Fruit fly (Drosophila melanogaster) whole organism, embryonic: ENCODE results near the gene CG15772.

Source experiments
- Adf1 ChIP-seq: fragments of 200-800 bp; sonication (Bioruptor generic); IDR thresholded peaks from 2 replicates; pipeline ENCODE4 v1.3.6; 2022; ENCODE audit warnings: missing biosample characterization, missing genetic modification characterization
- CG1024 ChIP-seq: fragments of 200-800 bp; sonication (Bioruptor generic); IDR thresholded peaks from 2 replicates; pipeline ENCODE4 v1.3.6; 2022; ENCODE audit warnings: missing biosample characterization, missing genetic modification characterization
- CG13296 ChIP-seq: fragments of 200-800 bp; sonication (Bioruptor generic); optimal IDR thresholded peaks from 3 replicates; lab custom pipeline; 2018; ENCODE audit warnings: missing biosample characterization, mild to moderate bottlenecking, missing genetic modification characterization
- CG14050 ChIP-seq: fragments of 200-800 bp; sonication (Bioruptor generic); IDR thresholded peaks from 3 replicates; pipeline ENCODE4 v1.3.6; 2022; ENCODE audit warnings: missing biosample characterization, missing genetic modification characterization
- CG14965 ChIP-seq: fragments of 200-800 bp; sonication (Bioruptor generic); optimal IDR thresholded peaks from 2 replicates; lab custom pipeline; 2016; ENCODE audit warnings: missing biosample characterization, missing genetic modification characterization, borderline replicate concordance
- CG16813 ChIP-seq: fragments of 200-800 bp; sonication (Bioruptor generic); IDR thresholded peaks from 3 replicates; pipeline ENCODE4 v1.3.6; 2022; ENCODE audit warnings: missing biosample characterization, missing genetic modification characterization; ENCODE audit not compliant: partially characterized antibody
- CG16815 ChIP-seq: fragments of 200-800 bp; sonication (Bioruptor generic); optimal IDR thresholded peaks from 3 replicates; lab custom pipeline; 2017; ENCODE audit warnings: missing biosample characterization, mild to moderate bottlenecking, missing genetic modification characterization
- CG1792 ChIP-seq: fragments of 200-800 bp; sonication (Bioruptor generic); optimal IDR thresholded peaks from 2 replicates; lab custom pipeline; 2016; ENCODE audit warnings: missing biosample characterization, missing genetic modification characterization
- CG18599 ChIP-seq: fragments of 200-800 bp; sonication (Bioruptor generic); optimal IDR thresholded peaks from 3 replicates; lab custom pipeline; 2017; ENCODE audit warnings: missing biosample characterization, missing genetic modification characterization, mild to moderate bottlenecking, moderate library complexity, missing genetic modification reagents
- CG18764 ChIP-seq: fragments of 200-800 bp; sonication (Bioruptor generic); optimal IDR thresholded peaks from 3 replicates; lab custom pipeline; 2016; ENCODE audit warnings: missing biosample characterization, missing genetic modification characterization
- CG2678 ChIP-seq: fragments of 200-800 bp; sonication (Bioruptor generic); optimal IDR thresholded peaks from 3 replicates; lab custom pipeline; 2019; ENCODE audit warnings: missing biosample characterization, mild to moderate bottlenecking, missing genetic modification characterization, moderate library complexity
- CG34376 ChIP-seq: fragments of 200-800 bp; sonication (Bioruptor generic); optimal IDR thresholded peaks from 2 replicates; lab custom pipeline; 2018; ENCODE audit warnings: missing biosample characterization, mild to moderate bottlenecking, missing genetic modification characterization
- CG3995 ChIP-seq: fragments of 200-800 bp; sonication (Bioruptor generic); optimal IDR thresholded peaks from 3 replicates; lab custom pipeline; 2016; ENCODE audit warnings: missing biosample characterization, missing genetic modification characterization
- CG6254 ChIP-seq: fragments of 200-800 bp; sonication (Bioruptor generic); optimal IDR thresholded peaks from 3 replicates; lab custom pipeline; 2017; ENCODE audit warnings: mild to moderate bottlenecking, missing biosample characterization, missing genetic modification reagents, missing genetic modification characterization
- CG6272 ChIP-seq: fragments of 200-800 bp; sonication (Bioruptor generic); IDR thresholded peaks from 2 replicates; pipeline ENCODE4 v1.3.6; 2022; ENCODE audit warnings: missing biosample characterization, missing genetic modification characterization
- CG8388 ChIP-seq: fragments of 200-800 bp; sonication (Bioruptor generic); optimal IDR thresholded peaks from 2 replicates; lab custom pipeline; 2019; ENCODE audit warnings: missing biosample characterization, mild to moderate bottlenecking, missing genetic modification characterization, moderate library complexity
- CG8478 ChIP-seq: fragments of >200 bp; optimal IDR thresholded peaks from 2 replicates; lab custom pipeline; 2018
- CG9437 ChIP-seq: fragments of 200-800 bp; sonication (Bioruptor generic); optimal IDR thresholded peaks from 2 replicates; lab custom pipeline; 2018; ENCODE audit warnings: missing biosample characterization, mild to moderate bottlenecking, missing genetic modification characterization
- Nf-YC ChIP-seq: fragments of 200-800 bp; optimal IDR thresholded peaks from 3 replicates; lab custom pipeline; 2019; ENCODE audit warnings: missing biosample characterization, mild to moderate bottlenecking, missing genetic modification characterization, moderate library complexity
- Six4 ChIP-seq: fragments of 200-800 bp; sonication (Bioruptor generic); optimal IDR thresholded peaks from 2 replicates; lab custom pipeline; 2016; ENCODE audit warnings: missing biosample characterization, missing genetic modification characterization
- Sry-δ ChIP-seq: fragments of 200-800 bp; sonication (Bioruptor generic); optimal IDR thresholded peaks from 2 replicates; lab custom pipeline; 2016; ENCODE audit warnings: missing biosample characterization, missing genetic modification characterization
- Taf1 ChIP-seq: fragments of 200-800 bp; sonication (Bioruptor generic); IDR thresholded peaks from 2 replicates; pipeline ENCODE4 v1.3.6; 2022; ENCODE audit warnings: missing biosample characterization, missing genetic modification characterization
- Tbp ChIP-seq: fragments of >200 bp; optimal IDR thresholded peaks from 2 replicates; lab custom pipeline; 2018; ENCODE audit warnings: missing biosample characterization, missing genetic modification characterization
- bowl ChIP-seq: fragments of 200-800 bp; sonication (Bioruptor generic); IDR thresholded peaks from 2 replicates; pipeline ENCODE4 v1.3.6; 2022; ENCODE audit warnings: missing biosample characterization, missing genetic modification characterization
- cas ChIP-seq: fragments of 200-800 bp; sonication (Bioruptor generic); IDR thresholded peaks from 2 replicates; pipeline ENCODE4 v1.3.6; 2022; ENCODE audit warnings: missing biosample characterization, missing genetic modification characterization
- caup ChIP-seq: fragments of 200-800 bp; sonication (Bioruptor generic); optimal IDR thresholded peaks from 3 replicates; lab custom pipeline; 2017; ENCODE audit warnings: missing biosample characterization, mild to moderate bottlenecking, missing genetic modification characterization, moderate library complexity; ENCODE audit not compliant: severe bottlenecking
- cg ChIP-seq: fragments of 200-800 bp; sonication (Bioruptor generic); optimal IDR thresholded peaks from 3 replicates; lab custom pipeline; 2019; ENCODE audit warnings: missing biosample characterization, mild to moderate bottlenecking, missing genetic modification characterization, moderate library complexity
- chm ChIP-seq: fragments of 200-800 bp; sonication (Bioruptor generic); IDR thresholded peaks from 2 replicates; pipeline ENCODE4 v1.3.6; 2022; ENCODE audit warnings: missing biosample characterization, missing genetic modification characterization
- crc ChIP-seq: fragments of 200-800 bp; sonication (Bioruptor generic); optimal IDR thresholded peaks from 2 replicates; lab custom pipeline; 2016; ENCODE audit warnings: missing biosample characterization, missing genetic modification characterization
- eyg ChIP-seq: fragments of 200-800 bp; sonication (Bioruptor generic); optimal IDR thresholded peaks from 3 replicates; lab custom pipeline; 2016; ENCODE audit warnings: missing biosample characterization, missing genetic modification characterization
- ftz-f1 ChIP-seq: fragments of 200-800 bp; sonication (Bioruptor generic); optimal IDR thresholded peaks from 2 replicates; lab custom pipeline; 2016; ENCODE audit warnings: missing biosample characterization, missing genetic modification characterization
- gem ChIP-seq: fragments of 200-800 bp; sonication (Bioruptor generic); optimal IDR thresholded peaks from 2 replicates; lab custom pipeline; 2019; ENCODE audit warnings: missing biosample characterization, mild to moderate bottlenecking, missing genetic modification characterization, moderate library complexity
- gro ChIP-seq: fragments of 200-800 bp; sonication (Bioruptor generic); optimal IDR thresholded peaks from 2 replicates; lab custom pipeline; 2016; ENCODE audit warnings: missing biosample characterization, missing genetic modification characterization
- hb ChIP-seq: fragments of 200-800 bp; sonication (Bioruptor generic); IDR thresholded peaks from 3 replicates; pipeline ENCODE4 v1.3.6; 2022; ENCODE audit warnings: missing biosample characterization, missing genetic modification characterization; ENCODE audit not compliant: partially characterized antibody
- insv ChIP-seq, 2 experiments: fragments of 200-800 bp; sonication (Bioruptor generic); optimal IDR thresholded peaks; 3 replicates each; lab custom pipeline; 2016 to 2018; ENCODE audit warnings: missing biosample characterization in 2 of 2, missing genetic modification characterization in 2 of 2
- kay ChIP-seq: fragments of 200-800 bp; sonication (Bioruptor generic); optimal IDR thresholded peaks from 2 replicates; lab custom pipeline; 2016; ENCODE audit warnings: missing biosample characterization, missing genetic modification characterization
- lab ChIP-seq: fragments of 200-800 bp; sonication (Bioruptor generic); optimal IDR thresholded peaks from 3 replicates; lab custom pipeline; 2017; ENCODE audit warnings: missing biosample characterization, missing genetic modification characterization, mild to moderate bottlenecking, moderate library complexity, missing genetic modification reagents
- luna ChIP-seq: fragments of 200-800 bp; sonication (Bioruptor generic); optimal IDR thresholded peaks from 2 replicates; lab custom pipeline; 2016; ENCODE audit warnings: missing biosample characterization, missing genetic modification characterization
- nau ChIP-seq: fragments of 200-800 bp; sonication (Bioruptor generic); optimal IDR thresholded peaks from 3 replicates; lab custom pipeline; 2017; ENCODE audit warnings: missing biosample characterization, mild to moderate bottlenecking, missing genetic modification characterization, missing genetic modification reagents
- oc ChIP-seq: fragments of 200-800 bp; sonication (Bioruptor generic); optimal IDR thresholded peaks from 2 replicates; lab custom pipeline; 2018; ENCODE audit warnings: missing biosample characterization, mild to moderate bottlenecking, missing genetic modification characterization, moderate library complexity
- otp ChIP-seq: fragments of 200-800 bp; sonication (Bioruptor generic); IDR thresholded peaks from 3 replicates; pipeline ENCODE4, ENCODE4 v1.3.6; 2022; ENCODE audit warnings: missing biosample characterization, missing genetic modification characterization
- pb ChIP-seq: fragments of 200-800 bp; sonication (Bioruptor generic); optimal IDR thresholded peaks from 3 replicates; lab custom pipeline; 2016; ENCODE audit warnings: missing biosample characterization, missing genetic modification characterization
- prd ChIP-seq, 3 experiments: fragments of >200 bp in 2 of 3; fragments of 200-800 bp in 1 of 3; sonication (Bioruptor generic) in 1 of 3; optimal IDR thresholded peaks in 2 of 3; IDR thresholded peaks in 1 of 3; 2 replicates in 2 of 3; 3 replicates in 1 of 3; pipeline versions ENCODE4 v1.3.6 to Lab custom; 2017 to 2022; ENCODE audit warnings: missing biosample characterization in 1 of 3, missing genetic modification characterization in 1 of 3
- row ChIP-seq: fragments of 200-800 bp; sonication (Bioruptor generic); IDR thresholded peaks from 3 replicates; pipeline ENCODE4 v1.3.6; 2022; ENCODE audit warnings: missing biosample characterization, missing genetic modification characterization
- sens-2 ChIP-seq: fragments of 200-800 bp; sonication (Bioruptor generic); IDR thresholded peaks from 2 replicates; pipeline ENCODE4 v1.3.6; 2022; ENCODE audit warnings: missing biosample characterization, missing genetic modification characterization
- slou ChIP-seq: fragments of 200-800 bp; sonication (Bioruptor generic); optimal IDR thresholded peaks from 3 replicates; lab custom pipeline; 2016; ENCODE audit warnings: missing biosample characterization, missing genetic modification characterization
- ttk ChIP-seq: fragments of 200-800 bp; sonication (Bioruptor generic); IDR thresholded peaks from 2 replicates; pipeline ENCODE4 v2.1.2; 2022; ENCODE audit warnings: missing biosample characterization, missing genetic modification characterization
- vfl ChIP-seq: fragments of 200-800 bp; sonication (Bioruptor generic); optimal IDR thresholded peaks from 2 replicates; lab custom pipeline; 2016; ENCODE audit warnings: missing biosample characterization, missing genetic modification characterization

Gene CG15772

DNA sequence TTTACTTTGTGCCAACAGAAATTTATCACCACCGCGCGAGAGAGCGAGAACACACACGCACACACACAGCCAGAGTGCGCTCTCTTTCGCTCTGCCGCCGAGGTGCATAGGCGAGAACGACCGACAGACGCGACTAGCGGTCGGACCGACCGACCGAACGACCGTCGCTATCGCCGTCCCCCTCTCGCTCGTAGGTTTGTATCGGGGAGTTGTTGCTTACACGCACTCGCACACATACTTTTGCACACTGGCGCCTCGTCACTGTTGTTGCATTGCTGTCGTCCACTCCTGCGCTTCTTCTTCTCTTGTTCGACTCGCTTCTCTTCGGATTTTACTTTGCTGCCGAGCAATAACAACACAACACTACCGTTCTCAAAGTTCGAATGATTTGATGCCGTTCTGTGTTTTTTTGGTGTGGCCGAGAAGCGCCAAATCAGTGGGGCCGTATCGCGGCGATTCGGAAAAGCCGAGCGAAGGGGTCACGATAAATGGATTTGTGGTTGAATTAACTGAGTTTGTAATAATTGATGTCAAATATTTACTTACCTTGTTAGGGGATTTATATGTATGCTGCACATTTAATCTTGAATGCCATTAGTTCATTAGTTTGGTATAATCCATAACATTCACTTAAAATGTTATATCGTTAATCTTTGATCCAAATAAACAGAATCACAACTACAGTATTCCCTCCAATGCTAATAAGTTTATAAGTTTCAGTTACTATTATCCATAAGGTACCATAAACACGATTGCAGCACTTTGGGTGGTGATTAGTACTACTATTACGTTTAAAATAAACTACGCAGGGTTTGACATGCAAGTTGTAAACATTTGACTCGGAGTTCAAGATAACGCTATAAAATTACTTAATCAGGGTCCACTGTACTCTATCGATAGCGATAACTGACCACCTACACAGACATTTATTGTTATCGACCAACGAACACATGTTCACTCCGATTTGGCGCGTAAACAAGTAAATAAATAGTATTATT is 4.9 kb upstream of the CG15772 start, which contains the start of the genes IntS6 and Rtel1 (continued):
- TF ChIP-seq CG18599 (peak; percentile 90), CG16813 (GFP tag; lab: Robert Waterston, UW) (no peak; the same call in 2 of the 3 replicates), slou (GFP tag; lab: Kevin White, UChicago) (peak; percentile 79), kay (GFP tag; lab: Kevin White, UChicago) (peak; percentile 71), CG14965 (peak; percentile 3), CG6272 (GFP tag; lab: Robert Waterston, UW) (peak; percentile 79), CG16815 (GFP tag; lab: Kevin White, UChicago) (peak; percentile 88), sens-2 (GFP tag; lab: Robert Waterston, UW) (peak; percentile 64; the same call in 1 of the 2 replicates), Six4 (peak; percentile 80), CG13296 (GFP tag; lab: Kevin White, UChicago) (peak; percentile 86), CG9437 (GFP tag; lab: Kevin White, UChicago) (peak; percentile 81), crc (peak; percentile 80), CG8478 (peak; percentile 97), CG2678 (tag; lab: Kevin White, UChicago) (peak; percentile 94), luna (GFP tag; lab: Kevin White, UChicago) (peak; percentile 71), nau (GFP tag; lab: Kevin White, UChicago) (peak; percentile 60), gem (tag; lab: Kevin White, UChicago) (peak; percentile 93), Tbp (GFP tag; lab: Kevin White, UChicago) (no peak), chm (GFP tag; lab: Robert Waterston, UW) (peak; percentile 73), Sry-δ (GFP tag; lab: Kevin White, UChicago) (peak; percentile 65), CG3995 (peak; percentile 94), eyg (peak; percentile 77), CG14050 (GFP tag; lab: Robert Waterston, UW) (peak; percentile 81), CG8388 (GFP tag; lab: Kevin White, UChicago) (peak; percentile 87), Taf1 (GFP tag; lab: Robert Waterston, UW) (peak; percentile 86), gro (GFP tag; lab: Kevin White, UChicago) (peak; percentile 91), prd (optimal IDR thresholded peaks at IDR 0.05; lab: Kevin White, UChicago) (no peak), prd (GFP tag; IDR thresholded peaks at IDR 0.05; lab: Robert Waterston, UW) (peak; percentile 92), ttk (peak; percentile 87), ftz-f1 (GFP tag; lab: Kevin White, UChicago) (no peak), lab (GFP tag; lab: Kevin White, UChicago) (peak; percentile 89), row (peak; percentile 98), hb (GFP tag; lab: Robert Waterston, UW) (no peak), CG18764 (GFP tag; lab: Kevin White, UChicago) (peak; percentile 84), vfl (GFP tag; lab: Kevin White, UChicago) (peak; percentile 80), cg (GFP tag; lab: Kevin White, UChicago) (peak; percentile 98), otp (GFP tag; lab: Robert Waterston, UW) (peak; percentile 69; the same call in 2 of the 3 replicates), CG34376 (GFP tag; lab: Kevin White, UChicago) (peak; percentile 98), Nf-YC (tag; lab: Kevin White, UChicago) (peak; percentile 79), CG6254 (GFP tag; lab: Kevin White, UChicago) (peak; percentile 43), cas (GFP tag; lab: Robert Waterston, UW) (peak; percentile 66; the same call in 1 of the 2 replicates), bowl (GFP tag; lab: Robert Waterston, UW) (peak; percentile 62; the same call in 1 of the 2 replicates), CG1792 (GFP tag; lab: Kevin White, UChicago) (peak; percentile 85), Adf1 (GFP tag; lab: Robert Waterston, UW) (peak; percentile 73), oc (tag; lab: Kevin White, UChicago) (peak; percentile 83), caup (GFP tag; lab: Kevin White, UChicago) (peak; percentile 88), CG1024 (peak; percentile 67), pb (GFP tag; lab: Kevin White, UChicago) (peak; percentile 81), insv (GFP tag; optimal IDR thresholded peaks at IDR 0.05; lab: Kevin White, UChicago) (peak in 1 of 2 experiments; percentile 55)
